Worm (Caenorhabditis elegans) whole organism, L4 larva: Measurements from ENCODE around the gene gdi-1.

Experiments used
- aha-1 ChIP-seq: fragments of 150-350 bp; peaks from one replicate; lab custom pipeline; 2014; ENCODE audit warnings: missing biosample characterization, missing genetic modification characterization
- aly-2 ChIP-seq: sonication (generic microtip); optimal IDR thresholded peaks from 2 replicates; lab custom pipeline; 2018; ENCODE audit warnings: missing biosample characterization, missing genetic modification characterization
- ceh-28 ChIP-seq: fragments of 150-350 bp; optimal IDR thresholded peaks from 2 replicates; lab custom pipeline; 2014; ENCODE audit warnings: missing biosample characterization, missing genetic modification reagents, missing genetic modification characterization
- ctbp-1 ChIP-seq: fragments of 200-800 bp; sonication (Bioruptor generic); IDR thresholded peaks from 2 replicates; pipeline ENCODE4 v1.3.6; 2022; ENCODE audit warnings: missing genetic modification reagents, missing genetic modification characterization, missing compliant biosample characterization
- daf-16 ChIP-seq, 3 experiments: sonication (generic microtip); optimal IDR thresholded peaks; 2 replicates each; lab custom pipeline; 2016 to 2017; ENCODE audit warnings: missing genetic modification characterization in 3 of 3, missing genetic modification reagents in 3 of 3, mild to moderate bottlenecking in 2 of 3, missing compliant biosample characterization in 2 of 3, missing biosample characterization in 1 of 3, moderate library complexity in 1 of 3
- dpl-1 ChIP-seq: fragments of 150-350 bp; optimal IDR thresholded peaks from 2 replicates; lab custom pipeline; 2014; ENCODE audit warnings: missing biosample characterization, missing genetic modification reagents, missing genetic modification characterization
- lin-29 ChIP-seq: fragments of 200-800 bp; sonication (Bioruptor generic); IDR thresholded peaks from 2 replicates; pipeline ENCODE4 v1.3.6; 2022; ENCODE audit warnings: missing genetic modification reagents, missing genetic modification characterization, missing compliant biosample characterization
- lin-38 ChIP-seq: fragments of 200-800 bp; sonication (Bioruptor generic); IDR thresholded peaks from 2 replicates; pipeline ENCODE4 v1.3.6; 2022; ENCODE audit warnings: missing genetic modification reagents, missing genetic modification characterization, missing compliant biosample characterization
- nhr-237 ChIP-seq: sonication (generic microtip); optimal IDR thresholded peaks from 2 replicates; lab custom pipeline; 2017; ENCODE audit warnings: missing biosample characterization, missing genetic modification characterization
- set-16 ChIP-seq: fragments of 200-800 bp; sonication (Bioruptor generic); IDR thresholded peaks from 2 replicates; pipeline ENCODE4 v1.3.6; 2022; ENCODE audit warnings: missing genetic modification reagents, missing genetic modification characterization, missing compliant biosample characterization
- snpc-1.2 ChIP-seq: fragments of 200-800 bp; sonication (Bioruptor generic); IDR thresholded peaks from 2 replicates; pipeline ENCODE4 v1.3.6; 2022; ENCODE audit warnings: missing genetic modification reagents, missing genetic modification characterization, missing compliant biosample characterization

The gdi-1 gene

DNA sequence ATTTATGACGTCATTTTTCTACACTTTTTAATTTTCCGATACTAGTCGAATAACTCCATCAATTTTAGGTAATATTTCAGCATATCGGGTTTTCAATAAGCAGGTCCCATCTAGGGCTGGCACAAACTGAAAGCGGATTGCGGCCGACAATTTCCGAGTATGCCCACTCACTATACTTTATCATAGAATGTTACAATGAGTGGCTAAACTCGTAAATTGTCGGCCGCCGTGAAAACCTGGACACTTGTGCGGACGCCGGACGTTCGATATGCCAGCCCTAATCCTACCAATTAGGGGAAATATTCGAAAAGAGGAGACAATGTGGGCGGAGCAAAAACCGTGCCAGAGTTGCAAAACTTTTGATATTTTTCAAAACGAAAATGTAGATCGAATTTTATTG, 33.0 kb downstream of the gdi-1 start:
- TF ChIP-seq daf-16 (GFP tag; optimal IDR thresholded peaks at IDR 0.05; lab: Kevin White, UChicago) (no peak), daf-16 (tag; optimal IDR thresholded peaks at IDR 0.05; lab: Kevin White, UChicago) (no peak), snpc-1.2 (peak; percentile 65)

DNA sequence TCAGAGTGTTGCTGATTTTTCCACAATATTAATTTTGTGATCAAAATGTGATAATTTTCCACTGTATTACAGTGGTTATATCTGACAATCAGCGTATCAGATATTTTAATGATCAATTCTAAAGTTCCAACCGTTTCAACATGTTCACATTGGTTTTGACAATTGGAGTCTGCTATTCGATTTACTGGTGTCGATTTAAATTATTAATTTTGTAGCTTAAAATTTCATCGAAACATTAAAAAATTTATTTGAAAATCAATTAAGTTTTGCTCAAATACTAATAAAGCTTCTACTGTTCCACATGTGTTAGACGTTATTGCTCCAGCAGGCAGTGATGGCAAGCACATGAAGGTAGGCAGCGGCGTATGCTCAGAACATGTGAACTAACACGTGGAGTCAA, 34.9 kb downstream of the gdi-1 start:
- TF ChIP-seq lin-29 (GFP tag; lab: Robert Waterston, UW) (no peak), snpc-1.2 (peak; percentile 59; the same call in 1 of the 2 replicates)

ce11 chrIV:14754912-14755311, 37.8 kb downstream of the gdi-1 start, which contains the start of gene Y57G11C.499:
Gene Y57G11C.499 (minus strand): TSS chrIV:14754934.
- TF ChIP-seq nhr-237 (tag; lab: Kevin White, UChicago) (no peak), ctbp-1 (GFP tag; lab: Robert Waterston, UW) (no peak), snpc-1.2 (peak; percentile 91)

ce11 chrIV:14747578-14748208, 45.0 kb downstream of the gdi-1 start:
- TF ChIP-seq snpc-1.2 (peak; percentile 67; the same call in 1 of the 2 replicates), set-16 (peak; percentile 84; the same call in 1 of the 2 replicates), lin-38 (GFP tag; lab: Robert Waterston, UW) (peak; percentile 16; the same call in 1 of the 2 replicates)

ce11 chrIV:14741926-14742325, 50.8 kb downstream of the gdi-1 start:
- no peak for TF ChIP-seq dpl-1 (GFP tag; lab: Kevin White, UChicago)
- no peak for TF ChIP-seq aly-2 (tag; lab: Kevin White, UChicago)
- TF ChIP-seq aha-1 = peak; percentile 96
- no peak for TF ChIP-seq ceh-28
